Fruit fly (Drosophila melanogaster) whole organism: Measurements from ENCODE around the gene CG33489.

ENCODE experiments used
- CG8478 ChIP-seq: fragments of >200 bp; optimal IDR thresholded peaks from 2 replicates; lab custom pipeline; 2018; ENCODE audit warnings: inconsistent platforms
- Dll ChIP-seq: fragments of >200 bp; optimal IDR thresholded peaks from 2 replicates; lab custom pipeline; 2017
- EcR ChIP-seq, 2 experiments: fragments of >200 bp; optimal IDR thresholded peaks; 2 replicates each; lab custom pipeline; 2017; ENCODE audit warnings: missing biosample characterization in 2 of 2, missing genetic modification characterization in 2 of 2, missing genetic modification reagents in 2 of 2
- pan ChIP-seq: fragments of >200 bp; optimal IDR thresholded peaks from 2 replicates; lab custom pipeline; 2017
- psq ChIP-seq: fragments of >200 bp; optimal IDR thresholded peaks from 2 replicates; lab custom pipeline; 2017
- usp ChIP-seq: fragments of >200 bp; optimal IDR thresholded peaks from 2 replicates; lab custom pipeline; 2017; ENCODE audit warnings: missing biosample characterization, missing genetic modification characterization, mixed read lengths

CG33489 gene

DNA sequence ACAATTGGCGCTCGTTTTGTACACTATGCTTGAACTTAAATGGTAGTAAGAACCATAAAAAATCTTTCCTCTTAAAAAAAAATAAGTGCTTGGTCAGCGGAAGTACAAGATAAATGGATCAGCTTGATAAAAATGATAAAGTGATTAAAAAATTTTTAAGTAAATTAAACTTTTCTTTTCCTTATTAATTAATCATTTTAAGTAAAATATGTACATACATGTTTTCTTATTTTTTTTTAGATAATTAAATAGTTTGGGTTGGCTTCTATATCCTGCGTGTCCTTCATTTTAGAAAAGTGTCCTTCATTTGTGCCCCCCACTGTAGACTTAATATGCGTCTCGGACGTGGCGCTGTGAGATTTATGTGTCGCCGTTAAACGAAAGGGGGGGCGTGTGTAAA is 20.2 kb downstream of the CG33489 start:
- TF ChIP-seq Dll (no peak), EcR (GFP tag; optimal IDR thresholded peaks at IDR 0.05; lab: Kevin White, UChicago) (no peak), CG8478 (lab: Kevin White, UChicago) (no peak), usp (no peak), psq (lab: Kevin White, UChicago) (no peak)

DNA sequence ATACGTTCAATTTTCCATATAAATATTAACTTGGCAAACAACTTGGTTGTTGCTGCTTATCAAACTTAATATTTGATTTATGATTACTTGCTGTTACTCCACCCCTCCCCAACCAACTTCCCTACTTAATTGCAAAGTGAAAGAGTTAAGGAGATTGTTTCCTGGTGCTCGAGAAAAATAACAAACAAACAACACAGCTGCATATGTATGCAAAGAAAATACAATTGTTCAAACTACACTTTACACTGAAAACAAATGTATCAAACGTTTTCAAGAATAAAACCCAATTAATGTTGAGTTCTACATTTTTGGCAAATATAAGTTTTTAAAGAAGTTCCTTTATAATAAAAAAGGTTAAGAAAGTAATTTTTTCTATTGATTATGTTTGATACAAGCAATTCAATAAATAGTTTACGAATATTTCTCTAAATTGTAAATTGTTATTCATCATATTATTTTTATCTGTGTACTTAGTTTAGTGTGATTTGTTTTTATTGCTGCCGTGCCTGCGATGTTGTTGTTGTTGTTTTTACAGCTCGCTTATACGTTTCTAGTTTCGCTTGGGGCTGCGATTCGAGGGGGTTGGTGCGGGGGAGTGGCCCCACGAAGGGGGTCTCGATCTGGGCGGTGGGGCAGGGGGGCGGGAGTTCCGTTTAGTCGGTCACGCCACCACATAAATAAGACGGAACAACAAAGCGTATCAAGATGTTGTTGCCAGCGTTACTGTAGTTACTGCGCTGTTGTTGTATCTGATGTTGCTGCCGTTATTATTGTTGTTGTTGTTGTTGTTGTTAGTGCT is 21.0 kb downstream of the CG33489 start:
- TF ChIP-seq pan (lab: Kevin White, UChicago) (no peak), usp (no peak), psq (lab: Kevin White, UChicago) (no peak), CG8478 (lab: Kevin White, UChicago) (no peak)

DNA sequence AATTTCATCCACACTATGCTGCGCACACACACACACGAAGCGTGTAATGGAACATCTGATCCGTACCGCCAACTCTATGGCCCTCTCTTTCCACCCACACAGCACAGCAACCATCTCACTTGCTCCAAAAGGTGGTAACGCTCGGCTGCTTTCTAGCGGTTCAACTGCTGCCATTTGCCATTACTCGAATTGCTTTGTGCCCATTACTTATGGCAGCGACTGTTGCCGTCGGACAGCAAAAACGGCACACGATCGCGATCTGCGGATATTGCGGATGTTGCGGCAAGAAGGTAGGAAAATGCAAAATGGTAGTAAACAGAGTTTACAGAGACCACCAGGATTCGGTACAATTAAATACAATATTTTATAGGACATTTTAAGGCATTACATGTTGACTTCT is 22.0 kb downstream of the CG33489 start:
- TF ChIP-seq Dll (no peak), EcR (GFP tag; optimal IDR thresholded peaks at IDR 0.05; lab: Kevin White, UChicago) (no peak), usp (no peak), pan (lab: Kevin White, UChicago) (no peak), CG8478 (lab: Kevin White, UChicago) (no peak)

DNA sequence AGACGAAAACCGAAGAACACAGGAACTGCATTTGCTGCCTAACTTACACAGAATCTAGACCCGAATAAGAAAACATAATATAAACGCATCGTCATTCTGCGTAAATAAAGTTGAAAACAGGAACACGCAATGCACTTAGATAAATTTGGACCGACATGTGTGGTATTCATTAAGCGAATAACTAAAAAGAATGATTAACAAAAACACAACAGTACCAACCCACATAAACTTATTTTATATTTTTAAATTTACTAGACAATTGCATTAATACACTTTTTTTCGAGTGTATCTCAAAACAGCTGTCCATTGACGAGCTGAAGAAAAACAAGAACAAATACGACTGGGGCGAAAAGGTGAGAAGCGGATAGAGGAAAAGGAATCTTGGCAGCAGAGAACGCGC is 22.5 kb downstream of the CG33489 start:
- TF ChIP-seq psq (lab: Kevin White, UChicago) (no peak), pan (lab: Kevin White, UChicago) (no peak), usp (no peak), CG8478 (lab: Kevin White, UChicago) (no peak), Dll (no peak), EcR (GFP tag; optimal IDR thresholded peaks at IDR 0.05; lab: Kevin White, UChicago) (no peak)

DNA sequence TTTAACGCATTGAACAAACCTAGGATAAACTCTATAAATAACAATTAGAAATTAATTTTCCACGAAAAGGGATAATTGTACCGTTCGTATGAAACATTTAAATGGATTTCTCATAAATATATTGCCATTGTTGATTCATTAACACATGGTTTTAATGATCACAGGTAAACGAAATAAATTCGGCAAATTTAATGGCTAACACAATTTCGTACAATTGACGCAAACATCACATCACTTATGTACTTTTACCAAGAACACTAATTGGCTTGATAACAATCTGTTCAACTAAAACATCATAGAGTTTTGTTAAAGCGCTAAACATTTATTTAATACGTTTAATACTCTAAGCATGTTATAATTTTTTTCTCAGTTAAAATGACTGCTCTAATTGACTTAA is 23.2 kb downstream of the CG33489 start:
- TF ChIP-seq pan (lab: Kevin White, UChicago) (no peak), Dll (no peak), usp (no peak), EcR (GFP tag; optimal IDR thresholded peaks at IDR 0.05; lab: Kevin White, UChicago) (no peak), CG8478 (lab: Kevin White, UChicago) (no peak), psq (lab: Kevin White, UChicago) (no peak)

DNA sequence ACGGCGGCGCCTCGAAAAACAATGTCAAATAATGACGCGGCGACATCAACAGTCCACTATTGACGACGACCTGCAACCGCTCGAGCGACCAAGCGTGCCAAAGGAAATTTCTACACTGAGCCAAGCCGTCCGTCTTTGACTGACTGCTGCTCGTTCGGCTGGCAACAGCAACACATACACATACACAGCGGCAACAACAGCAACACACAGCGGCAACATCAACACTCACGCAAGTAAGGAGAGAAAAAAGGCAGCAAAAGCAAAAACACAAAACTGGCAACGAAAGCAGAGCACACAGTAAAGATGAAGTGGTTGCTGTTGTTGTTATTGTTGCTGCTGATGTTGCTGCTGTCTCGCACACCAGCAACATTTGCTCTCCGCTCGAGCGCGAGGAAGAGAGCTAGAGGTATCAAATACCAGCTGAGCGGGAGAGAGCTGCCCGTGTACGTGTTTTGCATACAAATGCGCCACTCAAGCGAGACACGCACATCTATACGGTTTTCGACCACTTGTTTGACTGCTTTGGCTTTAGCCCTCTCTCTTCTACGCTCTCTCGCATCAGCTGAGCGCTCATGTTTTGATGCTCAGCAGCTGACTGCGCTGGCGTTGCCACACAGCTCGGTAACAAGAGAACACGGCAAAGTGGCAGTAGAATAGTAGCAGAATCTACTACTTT is 23.7 kb downstream of the CG33489 start:
- no peak for TF ChIP-seq EcR (GFP tag; optimal IDR thresholded peaks at IDR 0.05; lab: Kevin White, UChicago)
- TF ChIP-seq Dll, result peak; percentile 98
- no peak for TF ChIP-seq pan (lab: Kevin White, UChicago)
- TF ChIP-seq CG8478 (lab: Kevin White, UChicago), result peak; percentile 56

DNA sequence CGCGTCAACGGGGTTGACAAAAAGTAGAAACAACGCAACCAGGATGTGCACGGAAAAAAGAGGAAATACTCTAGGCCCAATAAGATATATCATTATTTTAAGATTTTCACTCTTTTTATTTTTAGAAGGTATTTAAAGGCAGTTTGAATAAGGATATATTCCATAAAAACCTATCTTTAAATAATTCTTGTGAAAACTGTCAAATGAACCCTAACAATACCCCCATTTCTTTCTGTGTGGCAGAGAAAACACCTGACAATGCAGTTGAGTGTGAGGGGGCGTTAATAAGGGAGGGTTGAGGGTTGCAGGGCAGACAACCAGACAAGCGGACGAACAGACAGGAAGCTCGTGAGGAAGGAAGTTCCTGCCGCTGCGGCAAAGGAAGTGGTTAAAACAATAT is 24.9 kb downstream of the CG33489 start:
- TF ChIP-seq psq (lab: Kevin White, UChicago) (no peak), EcR (GFP tag; optimal IDR thresholded peaks at IDR 0.05; lab: Kevin White, UChicago) (no peak), CG8478 (lab: Kevin White, UChicago) (no peak), pan (lab: Kevin White, UChicago) (no peak), usp (no peak), Dll (no peak)

DNA sequence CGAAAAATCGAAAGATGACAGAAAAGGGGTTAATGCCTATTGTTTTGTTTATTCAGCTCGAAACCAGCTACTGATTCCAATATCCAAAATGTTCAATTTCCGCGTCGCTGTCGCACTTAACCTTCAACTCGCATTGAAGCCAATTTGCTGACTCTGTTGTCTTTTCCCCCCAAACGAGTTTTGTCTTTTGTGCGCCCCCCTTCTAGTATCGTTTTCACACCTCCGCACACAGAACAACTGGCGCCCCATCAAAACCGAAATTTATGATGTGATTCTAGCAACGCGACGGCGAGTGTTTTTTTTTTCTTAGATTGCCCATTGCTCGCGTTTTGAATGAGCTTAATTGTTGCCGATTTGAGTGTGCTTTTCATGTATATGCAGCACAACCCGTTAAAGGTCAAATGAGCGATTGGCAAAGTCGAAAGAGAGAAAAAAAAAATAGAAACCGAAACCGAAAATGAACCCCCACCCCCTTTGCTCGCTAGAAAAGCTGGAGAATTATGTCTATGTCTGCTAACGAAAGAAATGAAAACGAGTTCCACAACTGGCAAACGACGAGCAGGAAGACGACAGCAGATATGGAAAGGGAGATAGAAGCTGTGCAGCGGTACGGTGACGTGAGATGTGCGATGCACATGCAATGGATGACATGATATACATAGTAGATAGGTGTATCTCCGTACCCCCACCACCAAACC is 26.3 kb downstream of the CG33489 start:
- TF ChIP-seq pan (lab: Kevin White, UChicago) (no peak), usp (no peak), EcR (GFP tag; optimal IDR thresholded peaks at IDR 0.05; lab: Kevin White, UChicago) (no peak), Dll (no peak), psq (lab: Kevin White, UChicago) (no peak), CG8478 (lab: Kevin White, UChicago) (no peak)

DNA sequence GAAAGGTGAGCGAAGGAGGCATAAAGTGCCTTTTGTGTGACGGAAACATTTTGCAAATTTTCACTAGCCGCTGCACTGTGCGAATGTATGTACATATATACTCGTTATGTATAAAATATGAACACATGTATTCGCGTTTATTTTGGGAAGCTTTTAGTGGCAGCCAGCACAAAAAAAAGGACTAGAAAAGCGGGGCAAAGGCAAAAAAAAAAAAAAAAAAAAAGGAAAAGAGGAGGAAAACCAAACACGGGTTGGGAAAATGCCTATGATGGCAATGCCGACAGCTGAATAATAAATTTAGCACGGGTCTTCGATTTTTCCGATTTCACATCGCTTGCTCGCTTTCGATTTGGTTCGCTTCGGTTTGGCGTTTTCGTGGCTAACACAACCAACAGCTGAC is 27.4 kb downstream of the CG33489 start:
- no peak for TF ChIP-seq pan (lab: Kevin White, UChicago)
- TF ChIP-seq CG8478 (lab: Kevin White, UChicago), result no peak
- TF ChIP-seq Dll, result no peak
- TF ChIP-seq psq (lab: Kevin White, UChicago), result no peak
- no peak for TF ChIP-seq usp
- no peak for TF ChIP-seq EcR (GFP tag; optimal IDR thresholded peaks at IDR 0.05; lab: Kevin White, UChicago)

DNA sequence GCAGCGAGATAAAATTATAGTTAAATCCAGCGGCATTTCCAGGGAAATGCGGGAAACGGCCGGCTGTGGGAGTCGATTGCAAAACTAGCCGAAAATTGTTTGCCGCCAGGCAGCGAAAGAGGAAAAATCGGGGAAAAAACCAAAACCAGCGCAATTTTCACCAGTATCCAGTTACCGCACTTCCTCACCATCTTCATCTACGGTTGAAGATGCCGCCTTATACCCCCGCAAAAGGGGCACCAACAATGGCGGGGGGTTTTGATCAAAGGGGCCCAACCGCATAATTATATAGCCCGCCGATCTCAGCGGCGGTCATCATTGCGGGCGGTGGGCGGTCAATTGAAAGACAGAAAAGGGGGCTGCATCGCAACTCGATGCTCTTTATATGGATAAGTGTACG is 28.8 kb downstream of the CG33489 start:
- no peak for TF ChIP-seq usp
- TF ChIP-seq Dll, result no peak
- no peak for TF ChIP-seq pan (lab: Kevin White, UChicago)

DNA sequence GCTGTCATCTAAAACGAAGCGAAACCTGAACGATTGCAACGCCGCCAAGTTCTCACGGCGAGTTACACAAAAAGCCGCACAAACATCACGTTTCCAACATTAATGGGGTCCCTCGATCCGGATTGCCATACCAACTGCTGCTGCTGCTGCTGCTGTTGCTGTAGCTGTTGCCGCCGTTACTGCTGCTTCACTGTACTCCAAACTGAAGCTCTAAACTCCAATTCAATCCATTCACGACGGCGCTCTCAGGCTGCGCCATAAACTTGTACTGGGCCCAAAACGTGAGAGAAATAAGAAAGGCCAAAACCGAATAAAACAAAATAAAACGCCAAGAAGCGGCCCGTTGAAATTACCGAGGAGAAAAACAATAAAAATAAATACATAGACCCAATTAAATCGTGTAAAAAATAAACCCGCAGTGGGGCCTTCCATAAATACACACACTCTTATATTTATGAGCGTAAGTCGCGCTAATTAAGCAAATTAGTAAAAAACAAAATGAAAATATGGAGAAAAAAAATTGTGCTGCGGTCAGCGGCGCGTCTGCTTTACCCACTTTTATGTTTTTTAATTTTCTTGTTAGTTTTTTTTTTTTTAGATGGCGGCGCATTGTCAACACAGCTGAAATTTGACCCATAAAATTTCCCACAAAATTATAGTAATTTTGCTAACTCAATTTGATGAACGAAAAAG is 29.4 kb downstream of the CG33489 start:
- TF ChIP-seq Dll (no peak), usp (no peak), psq (lab: Kevin White, UChicago) (no peak), CG8478 (lab: Kevin White, UChicago) (no peak), pan (lab: Kevin White, UChicago) (no peak), EcR (GFP tag; optimal IDR thresholded peaks at IDR 0.05; lab: Kevin White, UChicago) (no peak)
